Worm (Caenorhabditis elegans): ENCODE data around the gene Y57E12B.10.
A peak's percentile ranks its signal among the peaks of the same experiment; 100 is the strongest.

ce11 chrV:6930284-6930683 is 5.5 kb downstream of the Y57E12B.10 start:
- TF ChIP-seq unc-39 (tag; optimal IDR thresholded peaks at IDR 0.05) (no peak), skn-1 (tag; optimal IDR thresholded peaks at IDR 0.05) (no peak), nhr-129 (tag; optimal IDR thresholded peaks at IDR 0.05) (peak; percentile 7), nhr-25 (tag; optimal IDR thresholded peaks at IDR 0.05) (no peak), elt-3 (tag; optimal IDR thresholded peaks at IDR 0.05) (no peak), nhr-21 (tag; optimal IDR thresholded peaks at IDR 0.05) (no peak), dmd-4 (tag; optimal IDR thresholded peaks at IDR 0.05) (no peak), sem-4 (tag; optimal IDR thresholded peaks at IDR 0.05) (no peak), mdl-1 (tag; optimal IDR thresholded peaks at IDR 0.05) (no peak), ama-1 (optimal IDR thresholded peaks at IDR 0.05) (no peak), nhr-77 (tag; optimal IDR thresholded peaks at IDR 0.05) (no peak), snpc-4 (tag; optimal IDR thresholded peaks at IDR 0.05) (no peak)

All from whole organism, L2 larva.